Worm (Caenorhabditis elegans) whole organism, late embryonic: ENCODE results near the gene Y43F8B.28.

Experiments used
- F13H6.1 ChIP-seq: sonication (generic microtip); optimal IDR thresholded peaks from 2 replicates; lab custom pipeline; 2016; ENCODE audit warnings: missing genetic modification characterization, missing compliant biosample characterization
- K09A11.1 ChIP-seq: sonication (generic microtip); optimal IDR thresholded peaks from 2 replicates; lab custom pipeline; 2017; ENCODE audit warnings: antibody characterized with exemption, mild to moderate bottlenecking, missing genetic modification characterization, missing compliant biosample characterization; ENCODE audit not compliant: insufficient read depth
- ceh-18 ChIP-seq: sonication (generic microtip); optimal IDR thresholded peaks from 2 replicates; lab custom pipeline; 2016; ENCODE audit warnings: missing genetic modification characterization, missing compliant biosample characterization
- ceh-2 ChIP-seq: sonication (generic microtip); optimal IDR thresholded peaks from 2 replicates; lab custom pipeline; 2016; ENCODE audit warnings: missing genotype, missing genetic modification characterization, missing compliant biosample characterization
- ceh-22 ChIP-seq: sonication (generic microtip); optimal IDR thresholded peaks from 2 replicates; lab custom pipeline; 2017; ENCODE audit warnings: missing biosample characterization, missing genetic modification characterization
- ceh-24 ChIP-seq: sonication (generic microtip); optimal IDR thresholded peaks from 2 replicates; lab custom pipeline; 2016; ENCODE audit warnings: mild to moderate bottlenecking, missing genetic modification characterization, missing compliant biosample characterization
- ceh-30 ChIP-seq: fragments of 150-350 bp; optimal IDR thresholded peaks from 2 replicates; lab custom pipeline; 2014; ENCODE audit warnings: missing biosample characterization, missing genetic modification characterization
- ceh-31 ChIP-seq: sonication (generic microtip); optimal IDR thresholded peaks from 2 replicates; lab custom pipeline; 2016; ENCODE audit warnings: missing genetic modification characterization, missing compliant biosample characterization
- ceh-34 ChIP-seq: sonication (generic microtip); optimal IDR thresholded peaks from 2 replicates; lab custom pipeline; 2016; ENCODE audit warnings: mild to moderate bottlenecking, missing genetic modification characterization, missing compliant biosample characterization
- ceh-48 ChIP-seq: sonication (generic microtip); optimal IDR thresholded peaks from 2 replicates; lab custom pipeline; 2016; ENCODE audit warnings: missing genetic modification characterization, inconsistent platforms, missing compliant biosample characterization
- ceh-9 ChIP-seq: sonication (generic microtip); optimal IDR thresholded peaks from 2 replicates; lab custom pipeline; 2016; ENCODE audit warnings: mild to moderate bottlenecking, missing genetic modification characterization, inconsistent platforms, missing compliant biosample characterization
- che-1 ChIP-seq: sonication (generic microtip); optimal IDR thresholded peaks from 2 replicates; lab custom pipeline; 2016; ENCODE audit warnings: mild to moderate bottlenecking, missing genetic modification characterization, missing compliant biosample characterization
- dve-1 ChIP-seq: sonication (generic microtip); optimal IDR thresholded peaks from 2 replicates; lab custom pipeline; 2017; ENCODE audit warnings: antibody characterized with exemption, mild to moderate bottlenecking, missing genetic modification characterization, missing compliant biosample characterization
- elt-2 ChIP-seq: sonication (generic microtip); optimal IDR thresholded peaks from 2 replicates; lab custom pipeline; 2016; ENCODE audit warnings: missing genetic modification reagents, missing genetic modification characterization, missing compliant biosample characterization
- elt-4 ChIP-seq: sonication (generic microtip); optimal IDR thresholded peaks from 2 replicates; lab custom pipeline; 2016; ENCODE audit warnings: missing genetic modification characterization, missing compliant biosample characterization
- ets-4 ChIP-seq: sonication (generic microtip); optimal IDR thresholded peaks from 2 replicates; lab custom pipeline; 2016; ENCODE audit warnings: missing genetic modification characterization, missing compliant biosample characterization
- eyg-1 ChIP-seq: sonication (generic microtip); optimal IDR thresholded peaks from 2 replicates; lab custom pipeline; 2016; ENCODE audit warnings: missing genotype, missing genetic modification characterization, missing compliant biosample characterization
- hlh-13 ChIP-seq: fragments of 200-800 bp; sonication (Bioruptor generic); optimal IDR thresholded peaks from 2 replicates; lab custom pipeline; 2018; ENCODE audit warnings: mild to moderate bottlenecking, missing genetic modification characterization, missing compliant biosample characterization
- hlh-30 ChIP-seq: sonication (generic microtip); optimal IDR thresholded peaks from 2 replicates; lab custom pipeline; 2017; ENCODE audit warnings: antibody characterized with exemption, missing genetic modification characterization, missing compliant biosample characterization; ENCODE audit not compliant: insufficient read depth
- lim-6 ChIP-seq: sonication (generic microtip); optimal IDR thresholded peaks from 2 replicates; lab custom pipeline; 2016; ENCODE audit warnings: missing genetic modification characterization, missing compliant biosample characterization
- nfya-1 ChIP-seq: sonication (generic microtip); optimal IDR thresholded peaks from 2 replicates; lab custom pipeline; 2017; ENCODE audit warnings: missing genetic modification characterization, mild to moderate bottlenecking, missing compliant biosample characterization, antibody characterized with exemption, moderate library complexity
- nhr-11 ChIP-seq: fragments of 150-350 bp; optimal IDR thresholded peaks from 2 replicates; lab custom pipeline; 2014; ENCODE audit warnings: missing biosample characterization, missing genetic modification characterization
- npax-4 ChIP-seq: sonication (generic microtip); optimal IDR thresholded peaks from 2 replicates; lab custom pipeline; 2016; ENCODE audit warnings: missing genetic modification characterization, missing compliant biosample characterization
- pag-3 ChIP-seq: sonication (generic microtip); optimal IDR thresholded peaks from 2 replicates; lab custom pipeline; 2016; ENCODE audit warnings: missing compliant biosample characterization, missing genetic modification characterization, borderline replicate concordance
- pax-1 ChIP-seq: fragments of 150-350 bp; optimal IDR thresholded peaks from 2 replicates; lab custom pipeline; 2014; ENCODE audit warnings: missing biosample characterization, missing genetic modification characterization
- pha-2 ChIP-seq: sonication (generic microtip); optimal IDR thresholded peaks from 2 replicates; lab custom pipeline; 2017; ENCODE audit warnings: mild to moderate bottlenecking, missing genetic modification characterization, missing compliant biosample characterization
- pha-4 ChIP-seq: fragments of 150-350 bp; optimal IDR thresholded peaks from 2 replicates; lab custom pipeline; 2018; ENCODE audit warnings: missing biosample characterization, missing genetic modification reagents, missing genetic modification characterization
- ref-2 ChIP-seq: sonication (generic microtip); optimal IDR thresholded peaks from 2 replicates; lab custom pipeline; 2016; ENCODE audit warnings: missing genetic modification characterization, missing compliant biosample characterization
- rnt-1 ChIP-seq: sonication (generic microtip); optimal IDR thresholded peaks from 2 replicates; lab custom pipeline; 2016; ENCODE audit warnings: missing genetic modification characterization, missing compliant biosample characterization
- sox-2 ChIP-seq: fragments of 200-800 bp; sonication (Bioruptor generic); IDR thresholded peaks from 2 replicates; pipeline ENCODE4 v1.3.6; 2022; ENCODE audit warnings: missing genetic modification reagents, missing genetic modification characterization, missing compliant biosample characterization
- sox-4 ChIP-seq: sonication (generic microtip); optimal IDR thresholded peaks from 2 replicates; lab custom pipeline; 2017; ENCODE audit warnings: mild to moderate bottlenecking, missing genetic modification characterization, inconsistent platforms, missing compliant biosample characterization
- syd-9 ChIP-seq: sonication (generic microtip); optimal IDR thresholded peaks from 2 replicates; lab custom pipeline; 2016; ENCODE audit warnings: mild to moderate bottlenecking, missing genetic modification characterization, moderate library complexity, missing compliant biosample characterization
- tbx-2 ChIP-seq: sonication (generic microtip); optimal IDR thresholded peaks from 2 replicates; lab custom pipeline; 2016; ENCODE audit warnings: missing genetic modification characterization, missing compliant biosample characterization
- ttx-3 ChIP-seq: sonication (generic microtip); optimal IDR thresholded peaks from 2 replicates; lab custom pipeline; 2016; ENCODE audit warnings: missing genetic modification reagents, missing genetic modification characterization, missing compliant biosample characterization
- unc-3 ChIP-seq, 2 experiments: fragments of 200-800 bp in 1 of 2; sonication (Bioruptor generic) in 1 of 2; sonication (generic microtip) in 1 of 2; conservative IDR thresholded peaks in 1 of 2; optimal IDR thresholded peaks in 1 of 2; 2 replicates each; pipeline versions ENCODE4 v1.3.6 to Lab custom; 2016 to 2022; ENCODE audit warnings: missing compliant biosample characterization in 2 of 2, missing genetic modification characterization in 2 of 2, missing genetic modification reagents in 1 of 2
- unc-42 ChIP-seq: sonication (generic microtip); optimal IDR thresholded peaks from 2 replicates; lab custom pipeline; 2016; ENCODE audit warnings: missing genotype, missing genetic modification characterization, missing compliant biosample characterization
- unc-55 ChIP-seq: sonication (generic microtip); optimal IDR thresholded peaks from 2 replicates; lab custom pipeline; 2017; ENCODE audit warnings: missing biosample characterization, missing genetic modification reagents, missing genetic modification characterization

The Y43F8B.28 gene

DNA sequence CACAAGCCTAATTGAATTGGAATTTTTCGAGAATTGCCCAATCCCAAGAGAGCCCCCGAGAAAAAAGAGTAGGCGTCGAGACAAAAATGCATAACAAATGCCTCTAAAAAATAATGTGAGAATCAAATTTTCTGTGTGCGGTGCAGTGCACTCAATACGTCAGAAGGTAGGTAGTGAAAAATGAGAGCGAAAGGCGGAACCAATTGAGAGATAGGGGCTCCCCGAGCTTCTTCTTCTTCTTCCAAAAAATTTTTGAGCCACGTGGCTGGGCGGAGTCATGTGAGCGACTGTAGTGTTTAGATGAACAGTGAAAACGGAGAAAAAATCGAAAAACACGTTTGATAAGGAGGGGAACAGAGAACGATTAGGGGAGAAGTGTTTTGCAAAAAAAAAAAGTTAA is 39.5 kb downstream of the Y43F8B.28 start:
- TF ChIP-seq unc-42 (peak; percentile 31), eyg-1 (tag; lab: Kevin White, UChicago) (no peak)

DNA sequence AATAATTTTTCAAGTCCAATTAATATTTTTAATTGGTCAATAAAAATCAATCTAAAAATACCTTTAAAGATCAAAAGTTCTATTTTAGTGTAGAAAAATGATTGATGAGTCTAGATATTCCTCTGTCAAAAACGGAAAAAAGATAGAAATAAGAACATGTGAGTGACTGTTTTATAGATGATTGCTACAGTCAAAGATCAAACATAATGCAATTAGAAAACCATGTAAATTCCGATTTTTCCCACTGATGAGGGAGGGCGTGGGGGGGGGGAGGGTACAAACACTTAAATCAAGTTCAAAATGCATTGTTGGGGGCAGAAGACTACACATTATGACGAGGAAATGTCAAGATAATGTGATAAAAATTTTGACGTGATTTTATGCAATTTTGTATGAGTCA is 41.1 kb downstream of the Y43F8B.28 start:
- no peak for TF ChIP-seq lim-6

- TF ChIP-seq elt-2 = peak; percentile 71
- no peak for TF ChIP-seq sox-4 (tag; lab: Kevin White, UChicago)
Measured at ce11 chrV:19527565-19527964, 42.4 kb downstream of the Y43F8B.28 start.

DNA sequence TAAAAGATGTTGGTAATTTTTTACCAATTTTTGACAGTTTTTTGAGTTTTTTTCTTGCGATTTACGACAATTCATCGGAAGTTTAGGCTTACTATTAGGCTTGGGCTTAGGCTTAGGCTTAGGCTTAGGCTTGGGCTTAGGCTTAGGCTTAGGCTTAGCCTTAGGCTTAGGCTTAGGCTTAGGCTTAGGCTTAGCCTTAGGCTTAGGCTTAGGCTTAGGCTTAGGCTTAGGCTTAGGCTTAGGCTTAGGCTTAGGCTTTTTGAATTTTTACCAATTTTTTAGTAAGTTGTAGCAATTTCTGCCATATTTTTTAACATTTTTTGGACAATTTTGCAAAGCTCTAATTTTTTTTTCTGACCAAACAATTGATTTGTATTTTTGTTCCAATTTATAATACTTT is 43.4 kb downstream of the Y43F8B.28 start:
- TF ChIP-seq dve-1 (tag; lab: Kevin White, UChicago) = peak; percentile 61

DNA sequence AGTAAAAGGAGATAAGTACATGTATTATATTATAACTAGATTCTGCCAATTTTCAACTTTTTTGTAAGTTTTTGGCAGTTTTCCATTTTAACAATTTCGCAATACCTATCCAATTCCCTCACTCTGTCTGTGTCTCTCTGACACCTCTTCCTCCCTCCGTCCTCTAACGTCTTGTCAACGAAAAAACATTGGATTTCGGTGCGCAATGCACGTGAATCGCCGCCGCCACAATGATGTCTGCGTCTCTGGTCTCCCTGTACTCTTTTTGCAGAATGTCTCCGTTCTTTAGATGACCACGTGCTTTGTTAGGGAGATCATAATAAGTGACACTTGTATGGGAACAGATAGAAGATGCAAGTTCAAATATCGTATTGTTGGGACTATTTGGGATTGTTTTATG is 44.0 kb downstream of the Y43F8B.28 start:
- TF ChIP-seq pha-4 (tag; lab: Kevin White, UChicago) (no peak), ceh-34 (tag; lab: Kevin White, UChicago) (peak; percentile 71), pha-2 (tag; lab: Kevin White, UChicago) (peak; percentile 77), ceh-24 (tag; lab: Kevin White, UChicago) (no peak), sox-2 (GFP tag; lab: Robert Waterston, UW) (peak; percentile 8; the same call in 1 of the 2 replicates), ref-2 (peak; percentile 71), K09A11.1 (tag; lab: Kevin White, UChicago) (peak; percentile 48), ceh-48 (tag; lab: Kevin White, UChicago) (no peak), che-1 (no peak), syd-9 (no peak), F13H6.1 (tag; lab: Kevin White, UChicago) (peak; percentile 18), unc-55 (peak; percentile 98), ceh-31 (tag; lab: Kevin White, UChicago) (peak; percentile 68), elt-4 (tag; lab: Kevin White, UChicago) (no peak), hlh-30 (tag; lab: Kevin White, UChicago) (peak; percentile 97), nhr-11 (tag; lab: Kevin White, UChicago) (no peak), ceh-2 (tag; lab: Kevin White, UChicago) (no peak), elt-2 (peak; percentile 40), ets-4 (tag; lab: Kevin White, UChicago) (peak; percentile 17), rnt-1 (peak; percentile 70), pax-1 (tag; lab: Kevin White, UChicago) (peak; percentile 44), ttx-3 (tag; lab: Kevin White, UChicago) (no peak), tbx-2 (peak; percentile 84), ceh-9 (no peak), unc-42 (peak; percentile 74), ceh-22 (tag; lab: Kevin White, UChicago) (no peak), ceh-18 (tag; lab: Kevin White, UChicago) (peak; percentile 62), pag-3 (tag; lab: Kevin White, UChicago) (no peak), npax-4 (tag; lab: Kevin White, UChicago) (no peak), hlh-13 (GFP tag; lab: Kevin White, UChicago) (no peak), nfya-1 (tag; lab: Kevin White, UChicago) (peak; percentile 84), unc-3 (GFP tag; conservative IDR thresholded peaks at IDR 0.05; lab: Robert Waterston, UW) (peak; percentile 47; the same call in 1 of the 2 replicates), unc-3 (tag; optimal IDR thresholded peaks at IDR 0.05; lab: Kevin White, UChicago) (no peak), dve-1 (tag; lab: Kevin White, UChicago) (peak; percentile 17), ceh-30 (peak; percentile 48)
